Fruit fly (Drosophila melanogaster) S2 (cell line): ENCODE data around the gene LeuRS.

Source experiments
- CG8478 ChIP-seq: fragments of >200 bp; optimal IDR thresholded peaks from 2 replicates; lab custom pipeline; 2018
- CTCF ChIP-seq, 2 experiments: fragments of >200 bp; optimal IDR thresholded peaks; 2 replicates each; lab custom pipeline; 2018

DNA sequence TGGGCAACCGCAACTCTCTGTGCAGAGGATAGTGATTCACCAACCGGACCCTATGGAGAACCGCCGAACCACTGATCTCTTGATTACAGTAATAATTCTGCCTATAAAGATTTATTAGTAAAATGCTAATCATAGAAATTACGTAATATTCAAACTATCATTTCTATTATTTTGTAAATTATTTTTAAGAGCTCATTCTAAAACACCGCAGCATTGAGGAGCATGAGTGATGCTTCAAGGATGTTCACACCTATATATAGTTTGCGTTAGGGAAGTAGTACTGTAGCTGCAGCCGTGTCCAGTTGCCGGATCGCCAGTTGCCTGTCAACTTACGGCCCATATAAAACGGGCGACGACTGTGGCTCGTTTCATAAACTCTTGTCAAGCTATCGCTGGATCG, 43.0 kb upstream of the LeuRS start:
- TF ChIP-seq CTCF (optimal IDR thresholded peaks at IDR 0.05; lab: Kevin White, UChicago) (no peak), CG8478 (lab: Kevin White, UChicago) (no peak)
